Worm (Caenorhabditis elegans) whole organism, L1 larva: ENCODE measurements around the gene cnnm-3.

ENCODE experiments used
- C04F5.9 ChIP-seq: sonication (generic microtip); optimal IDR thresholded peaks from 2 replicates; lab custom pipeline; 2016; ENCODE audit warnings: missing genetic modification characterization, missing compliant biosample characterization
- C34B4.2 ChIP-seq: sonication (generic microtip); optimal IDR thresholded peaks from 2 replicates; lab custom pipeline; 2017; ENCODE audit warnings: mild to moderate bottlenecking, missing genetic modification characterization, missing compliant biosample characterization
- F16B12.6 ChIP-seq: fragments of 150-350 bp; optimal IDR thresholded peaks from 2 replicates; lab custom pipeline; 2014; ENCODE audit warnings: missing biosample characterization, missing genetic modification characterization
- ama-1 ChIP-seq: fragments of 150-350 bp; optimal IDR thresholded peaks from 2 replicates; lab custom pipeline; 2014
- blmp-1 ChIP-seq: fragments of 150-350 bp; optimal IDR thresholded peaks from 2 replicates; lab custom pipeline; 2014; ENCODE audit warnings: missing biosample characterization, missing genetic modification characterization
- ceh-63 ChIP-seq: fragments of 200-800 bp; sonication (Bioruptor generic); optimal IDR thresholded peaks from 2 replicates; lab custom pipeline; 2018; ENCODE audit warnings: mild to moderate bottlenecking, missing genetic modification characterization, missing compliant biosample characterization
- ceh-8 ChIP-seq: fragments of 200-800 bp; sonication (Bioruptor generic); optimal IDR thresholded peaks from 2 replicates; lab custom pipeline; 2018; ENCODE audit warnings: mild to moderate bottlenecking, missing genetic modification characterization, moderate library complexity, missing compliant biosample characterization
- ceh-82 ChIP-seq, 3 experiments: fragments of 150-350 bp in 1 of 3; sonication (generic microtip) in 2 of 3; optimal IDR thresholded peaks; 2 replicates each; lab custom pipeline; 2014 to 2017; ENCODE audit warnings: missing biosample characterization in 3 of 3, missing genetic modification characterization in 3 of 3
- ceh-88 ChIP-seq: fragments of 200-800 bp; sonication (Bioruptor generic); IDR thresholded peaks from 2 replicates; pipeline ENCODE4 v1.3.6; 2022; ENCODE audit warnings: missing genetic modification characterization, missing compliant biosample characterization
- ceh-90 ChIP-seq: sonication (generic microtip); optimal IDR thresholded peaks from 2 replicates; lab custom pipeline; 2016; ENCODE audit warnings: missing genetic modification characterization, missing compliant biosample characterization
- ces-1 ChIP-seq: fragments of 150-350 bp; optimal IDR thresholded peaks from 2 replicates; lab custom pipeline; 2014; ENCODE audit warnings: missing biosample characterization, missing genetic modification reagents, missing genetic modification characterization
- dsc-1 ChIP-seq: sonication (generic microtip); optimal IDR thresholded peaks from 2 replicates; lab custom pipeline; 2016; ENCODE audit warnings: mild to moderate bottlenecking, missing genetic modification characterization, missing compliant biosample characterization
- efl-3 ChIP-seq: fragments of 200-800 bp; sonication (Bioruptor generic); optimal IDR thresholded peaks from 2 replicates; lab custom pipeline; 2018; ENCODE audit warnings: mild to moderate bottlenecking, missing genetic modification characterization, missing compliant biosample characterization
- elt-3 ChIP-seq, 6 experiments: fragments of 150-350 bp in 1 of 6; sonication (generic microtip); optimal IDR thresholded peaks; 2 replicates each; lab custom pipeline; 2017 to 2018; ENCODE audit warnings: missing biosample characterization in 6 of 6, missing genetic modification characterization in 6 of 6, inconsistent platforms in 1 of 6
- ets-5 ChIP-seq: fragments of 200-800 bp; sonication (Bioruptor generic); IDR thresholded peaks from 2 replicates; pipeline ENCODE4 v1.3.6; 2022; ENCODE audit warnings: missing genetic modification characterization, missing compliant biosample characterization
- fkh-10 ChIP-seq: sonication (generic microtip); optimal IDR thresholded peaks from 2 replicates; lab custom pipeline; 2017; ENCODE audit warnings: missing biosample characterization, missing genetic modification reagents, missing genetic modification characterization
- fos-1 ChIP-seq: fragments of 150-350 bp; optimal IDR thresholded peaks from 2 replicates; lab custom pipeline; 2014; ENCODE audit warnings: missing biosample characterization, missing genetic modification characterization
- grh-1 ChIP-seq: fragments of 200-800 bp; sonication (Bioruptor generic); IDR thresholded peaks from 2 replicates; pipeline ENCODE4 v1.3.6; 2022; ENCODE audit warnings: missing genetic modification reagents, missing genetic modification characterization, missing compliant biosample characterization
- hlh-4 ChIP-seq: sonication (generic microtip); optimal IDR thresholded peaks from 2 replicates; lab custom pipeline; 2016; ENCODE audit warnings: mild to moderate bottlenecking, missing genetic modification characterization, missing compliant biosample characterization
- hpl-2 ChIP-seq: fragments of 150-350 bp; optimal IDR thresholded peaks from 2 replicates; lab custom pipeline; 2014; ENCODE audit warnings: missing biosample characterization, missing genetic modification reagents, missing genetic modification characterization
- isw-1 ChIP-seq: fragments of 200-800 bp; sonication (Bioruptor generic); IDR thresholded peaks from 2 replicates; pipeline ENCODE4 v1.3.6; 2022; ENCODE audit warnings: missing genetic modification characterization, missing compliant biosample characterization
- lin-15B ChIP-seq: fragments of 150-350 bp; sonication (generic microtip); optimal IDR thresholded peaks from 3 replicates; lab custom pipeline; 2014; ENCODE audit warnings: missing biosample characterization, missing genetic modification characterization
- lin-35 ChIP-seq, 2 experiments: fragments of 150-350 bp; optimal IDR thresholded peaks; 2 replicates each; lab custom pipeline; 2014; ENCODE audit warnings: missing biosample characterization in 2 of 2, missing genetic modification characterization in 2 of 2, missing genetic modification reagents in 2 of 2
- lir-3 ChIP-seq: sonication (generic microtip); optimal IDR thresholded peaks from 2 replicates; lab custom pipeline; 2016; ENCODE audit warnings: mild to moderate bottlenecking, missing genetic modification characterization, moderate library complexity, missing compliant biosample characterization; ENCODE audit not compliant: poor library complexity
- lsy-2 ChIP-seq, 2 experiments: fragments of 150-350 bp; optimal IDR thresholded peaks; 2 replicates each; lab custom pipeline; 2014; ENCODE audit warnings: missing biosample characterization in 2 of 2, missing genetic modification characterization in 2 of 2
- mab-9 ChIP-seq: fragments of 200-800 bp; sonication (Bioruptor generic); IDR thresholded peaks from 2 replicates; pipeline ENCODE4 v1.3.6; 2022; ENCODE audit warnings: missing genetic modification reagents, missing genetic modification characterization, missing compliant biosample characterization
- mdl-1 ChIP-seq, 2 experiments: fragments of 150-350 bp; optimal IDR thresholded peaks; 2 replicates each; lab custom pipeline; 2014 to 2017; ENCODE audit warnings: missing biosample characterization in 2 of 2, missing genetic modification characterization in 2 of 2, inconsistent platforms in 1 of 2
- nhr-12 ChIP-seq: sonication (generic microtip); optimal IDR thresholded peaks from 2 replicates; lab custom pipeline; 2017; ENCODE audit warnings: missing biosample characterization, missing genetic modification characterization
- nhr-20 ChIP-seq: sonication (generic microtip); optimal IDR thresholded peaks from 2 replicates; lab custom pipeline; 2016; ENCODE audit warnings: mild to moderate bottlenecking, missing genetic modification characterization, missing compliant biosample characterization
- nhr-28 ChIP-seq: fragments of 150-350 bp; optimal IDR thresholded peaks from 2 replicates; lab custom pipeline; 2014; ENCODE audit warnings: missing biosample characterization, missing genetic modification characterization
- nhr-71 ChIP-seq: sonication (generic microtip); optimal IDR thresholded peaks from 2 replicates; lab custom pipeline; 2016; ENCODE audit warnings: mild to moderate bottlenecking, missing genetic modification characterization, moderate library complexity, missing compliant biosample characterization
- nhr-84 ChIP-seq: sonication (generic microtip); optimal IDR thresholded peaks from 2 replicates; lab custom pipeline; 2017; ENCODE audit warnings: missing biosample characterization, missing genetic modification characterization
- nhr-85 ChIP-seq: sonication (generic microtip); peaks from one replicate; lab custom pipeline; 2016; ENCODE audit warnings: missing genetic modification characterization, inconsistent platforms, missing compliant biosample characterization
- nhr-90 ChIP-seq: sonication (generic microtip); optimal IDR thresholded peaks from 2 replicates; lab custom pipeline; 2016; ENCODE audit warnings: mild to moderate bottlenecking, missing genetic modification characterization, missing compliant biosample characterization; ENCODE audit not compliant: poor library complexity
- pax-3 ChIP-seq: fragments of 200-800 bp; sonication (Bioruptor generic); optimal IDR thresholded peaks from 2 replicates; lab custom pipeline; 2018; ENCODE audit warnings: mild to moderate bottlenecking, missing genetic modification characterization, moderate library complexity, missing compliant biosample characterization
- skn-1 ChIP-seq: fragments of 150-350 bp; optimal IDR thresholded peaks from 2 replicates; lab custom pipeline; 2014; ENCODE audit warnings: missing biosample characterization, missing genetic modification characterization
- snpc-4 ChIP-seq: fragments of 150-350 bp; optimal IDR thresholded peaks from 2 replicates; lab custom pipeline; 2014; ENCODE audit warnings: missing biosample characterization, missing genetic modification characterization
- snu-23 ChIP-seq: sonication (generic microtip); optimal IDR thresholded peaks from 2 replicates; lab custom pipeline; 2016; ENCODE audit warnings: missing genetic modification characterization, missing compliant biosample characterization
- sox-4 ChIP-seq: sonication (generic microtip); optimal IDR thresholded peaks from 2 replicates; lab custom pipeline; 2016; ENCODE audit warnings: missing genetic modification characterization, missing compliant biosample characterization
- sptf-1 ChIP-seq: fragments of 150-350 bp; optimal IDR thresholded peaks from 2 replicates; lab custom pipeline; 2014; ENCODE audit warnings: missing biosample characterization, missing genetic modification characterization
- unc-130 ChIP-seq: fragments of 150-350 bp; optimal IDR thresholded peaks from 2 replicates; lab custom pipeline; 2017; ENCODE audit warnings: missing biosample characterization, missing genetic modification characterization, inconsistent platforms
- unc-30 ChIP-seq: sonication (generic microtip); optimal IDR thresholded peaks from 2 replicates; lab custom pipeline; 2017; ENCODE audit warnings: missing biosample characterization, missing genetic modification characterization
- unc-98 ChIP-seq: fragments of 200-800 bp; sonication (Bioruptor generic); IDR thresholded peaks from 2 replicates; pipeline ENCODE4 v1.3.6; 2022; ENCODE audit warnings: missing genetic modification characterization, missing compliant biosample characterization
- zip-4 ChIP-seq: fragments of 200-800 bp; sonication (Bioruptor generic); optimal IDR thresholded peaks from 2 replicates; lab custom pipeline; 2018; ENCODE audit warnings: mild to moderate bottlenecking, missing genetic modification characterization, moderate library complexity, missing compliant biosample characterization
- ztf-11 ChIP-seq, 2 experiments: sonication (generic microtip); optimal IDR thresholded peaks; 2 replicates each; lab custom pipeline; 2016 to 2017; ENCODE audit warnings: missing genetic modification characterization in 2 of 2, missing biosample characterization in 1 of 2, missing compliant biosample characterization in 1 of 2
- ztf-4 ChIP-seq: fragments of 150-350 bp; optimal IDR thresholded peaks from 2 replicates; lab custom pipeline; 2014; ENCODE audit warnings: missing biosample characterization, missing genetic modification characterization

The cnnm-3 gene

ce11 chrX:3009190-3009589 is 36.5 kb downstream of the cnnm-3 start, which contains the start of gene Y48D7A.1:
TSS of gene Y48D7A.1 (plus strand) at chrX:3009490.
- TF ChIP-seq ama-1 (no peak), unc-30 (no peak), sptf-1 (tag; lab: Kevin White, UChicago) (no peak), C34B4.2 (tag; lab: Kevin White, UChicago) (no peak)
- TF ChIP-seq, all 84 proteins: peak for 0

DNA sequence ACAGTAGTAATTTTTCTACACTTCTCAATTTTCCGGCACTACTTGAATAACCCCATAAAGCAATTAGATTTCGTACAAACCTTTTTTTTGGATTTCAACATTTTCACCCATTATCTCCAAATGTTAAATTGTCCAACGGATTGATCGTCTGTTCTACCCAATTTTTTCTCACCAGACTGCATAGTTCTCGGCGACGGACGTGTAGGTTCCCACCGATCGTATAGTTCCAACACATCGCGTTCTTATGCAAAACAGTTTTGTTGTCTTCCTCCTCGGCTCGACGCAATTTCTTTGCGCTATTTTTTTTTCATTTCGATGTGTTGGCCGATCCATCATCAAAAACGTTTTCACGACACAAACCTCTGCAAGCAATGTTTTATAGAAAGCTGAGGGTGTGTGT is 41.9 kb downstream of the cnnm-3 start, which contains the start of gene Y41G9A.6:
Y41G9A.6 (minus strand) TSS at position 101 of the 400 bp plus-strand sequence.
- TF ChIP-seq efl-3 (GFP tag; lab: Kevin White, UChicago) = no peak
- no peak for TF ChIP-seq grh-1 (GFP tag; lab: Robert Waterston, UW)
- no peak for TF ChIP-seq C04F5.9 (tag; lab: Kevin White, UChicago)
- no peak for TF ChIP-seq ztf-4 (tag; lab: Kevin White, UChicago)
- TF ChIP-seq blmp-1 (tag; lab: Kevin White, UChicago) = no peak
- TF ChIP-seq lin-35 (GFP tag; optimal IDR thresholded peaks at IDR 0.05; lab: Kevin White, UChicago) = no peak
- TF ChIP-seq mdl-1 (tag; optimal IDR thresholded peaks at IDR 0.05; lab: Kevin White, UChicago) = no peak
- no peak for TF ChIP-seq ceh-63 (GFP tag; lab: Kevin White, UChicago)
- TF ChIP-seq snpc-4 (tag; lab: Kevin White, UChicago) = no peak
- no peak for TF ChIP-seq ces-1 (GFP tag; lab: Kevin White, UChicago)
- no peak for TF ChIP-seq unc-130 (tag; lab: Kevin White, UChicago)
- no peak for TF ChIP-seq lin-15B (tag; lab: Kevin White, UChicago)
- TF ChIP-seq pax-3 (tag; lab: Kevin White, UChicago) = no peak

DNA sequence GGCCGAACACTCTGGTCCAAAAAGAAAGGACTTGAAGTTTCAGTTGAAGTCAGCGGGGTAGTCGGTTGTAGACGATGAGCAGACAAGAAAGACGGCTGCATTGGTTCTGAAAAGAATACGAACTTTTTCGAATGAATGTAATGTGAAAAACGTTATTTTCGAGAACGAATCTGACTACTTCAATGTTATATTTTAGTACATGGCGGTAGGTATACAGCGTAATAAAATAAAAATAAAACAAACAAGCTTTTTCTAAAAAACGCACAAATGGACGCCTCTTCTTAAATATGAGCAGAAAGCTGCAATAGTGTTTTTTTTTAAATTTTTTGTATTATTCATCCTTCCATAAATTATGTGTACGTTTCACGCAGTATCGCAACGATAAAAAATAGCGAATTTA is 46.0 kb downstream of the cnnm-3 start, which contains the start of gene Y41G9A.17:
Y41G9A.17 (minus strand) TSS at position 101 of the 400 bp plus-strand sequence.
- TF ChIP-seq F16B12.6 (no peak), skn-1 (tag; lab: Kevin White, UChicago) (no peak), nhr-84 (no peak), dsc-1 (tag; lab: Kevin White, UChicago) (no peak), C04F5.9 (tag; lab: Kevin White, UChicago) (no peak), mab-9 (GFP tag; lab: Robert Waterston, UW) (no peak), fkh-10 (GFP tag; lab: Kevin White, UChicago) (no peak), unc-130 (tag; lab: Kevin White, UChicago) (no peak), ama-1 (no peak), ztf-11 (tag; optimal IDR thresholded peaks at IDR 0.05; lab: Kevin White, UChicago) (no peak), zip-4 (GFP tag; lab: Kevin White, UChicago) (no peak), mdl-1 (tag; optimal IDR thresholded peaks at IDR 0.05; lab: Kevin White, UChicago) (no peak), lsy-2 (tag; optimal IDR thresholded peaks at IDR 0.05; lab: Kevin White, UChicago) (no peak), ceh-90 (tag; lab: Kevin White, UChicago) (no peak), unc-98 (no peak), ceh-82 (tag; optimal IDR thresholded peaks at IDR 0.05; lab: Kevin White, UChicago) (no peak), ztf-4 (tag; lab: Kevin White, UChicago) (no peak), elt-3 (tag; optimal IDR thresholded peaks at IDR 0.05; lab: Kevin White, UChicago) (no peak)

DNA sequence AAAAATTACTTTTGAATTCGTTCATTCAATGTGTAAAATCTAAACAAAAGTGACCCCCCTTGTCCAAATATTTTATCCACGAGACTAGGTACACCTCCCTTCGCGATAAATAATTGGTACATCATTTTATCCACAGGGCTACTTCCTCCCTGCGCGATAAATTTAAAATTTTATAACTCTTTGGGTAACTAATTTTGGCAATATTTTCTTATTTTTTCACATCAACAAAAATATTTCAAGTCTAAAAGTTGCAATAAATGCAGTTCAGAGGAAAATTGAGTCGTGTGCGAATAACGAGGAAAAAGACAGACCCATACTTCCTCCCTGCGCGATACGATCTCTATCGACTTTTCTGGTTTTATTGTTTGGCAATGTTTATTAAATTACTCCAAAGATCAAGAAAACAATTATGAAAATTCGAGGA is 48.7 kb downstream of the cnnm-3 start:
- peak; percentile 71 for TF ChIP-seq nhr-28 (tag; lab: Kevin White, UChicago)
- TF ChIP-seq hpl-2 = peak; percentile 98
- TF ChIP-seq skn-1 (tag; lab: Kevin White, UChicago) = peak; percentile 99
- TF ChIP-seq hlh-4 (tag; lab: Kevin White, UChicago) = peak; percentile 85
- TF ChIP-seq ets-5 = 0 out of 2 replicates have a peak, but pooled peaks have one; percentile 93
- peak; percentile 93 for TF ChIP-seq isw-1 (GFP tag; lab: Robert Waterston, UW)
- TF ChIP-seq nhr-20 (tag; lab: Kevin White, UChicago) = peak; percentile 98
- peak; percentile 41 for TF ChIP-seq F16B12.6
- TF ChIP-seq sox-4 = peak; percentile 100
- TF ChIP-seq ceh-63 (GFP tag; lab: Kevin White, UChicago) = peak; percentile 95
- peak; percentile 100 for TF ChIP-seq snu-23 (GFP tag; lab: Kevin White, UChicago)
- peak; percentile 97 for TF ChIP-seq mab-9 (GFP tag; lab: Robert Waterston, UW)
- no peak for TF ChIP-seq ceh-90 (tag; lab: Kevin White, UChicago)
- TF ChIP-seq unc-98 = peak; percentile 91
- peak; percentile 99 for TF ChIP-seq nhr-85 (tag; lab: Kevin White, UChicago)
- peak; percentile 99 for TF ChIP-seq nhr-90 (tag; lab: Kevin White, UChicago)
- TF ChIP-seq nhr-71 = peak; percentile 99
- peak; percentile 96 for TF ChIP-seq efl-3 (GFP tag; lab: Kevin White, UChicago)
- TF ChIP-seq nhr-12 (tag; lab: Kevin White, UChicago) = peak; percentile 86
- TF ChIP-seq fos-1 = peak; percentile 99
- peak; percentile 93 for TF ChIP-seq lir-3 (tag; lab: Kevin White, UChicago)
- peak; percentile 99 for TF ChIP-seq ceh-8 (GFP tag; lab: Kevin White, UChicago)
- peak; percentile 97 for TF ChIP-seq ceh-88 (GFP tag; lab: Robert Waterston, UW)
